Fruit fly (Drosophila melanogaster): ENCODE results near the gene CG14658.
A peak's percentile ranks its signal among the peaks of the same experiment; 100 is the strongest.

dm6 chr3R:4813172-4813716, 17.1 kb downstream of the CG14658 start:
- TF ChIP-seq CrebA (GFP tag; optimal IDR thresholded peaks at IDR 0.05; ENCODE audit: borderline replicate concordance) (no peak), fru (GFP tag; optimal IDR thresholded peaks at IDR 0.05) (peak; percentile 28), dsf (GFP tag; optimal IDR thresholded peaks at IDR 0.05; ENCODE audit: borderline replicate concordance) (no peak), Abd-B (GFP tag; optimal IDR thresholded peaks at IDR 0.05) (no peak), Hr78 (GFP tag; optimal IDR thresholded peaks at IDR 0.05) (no peak), CG9705 (GFP tag; optimal IDR thresholded peaks at IDR 0.05) (peak; percentile 16), h (GFP tag; optimal IDR thresholded peaks at IDR 0.05) (peak; percentile 25), OdsH (GFP tag; optimal IDR thresholded peaks at IDR 0.05) (peak; percentile 24), br (GFP tag; optimal IDR thresholded peaks at IDR 0.05) (peak; percentile 28), foxo (GFP tag; optimal IDR thresholded peaks at IDR 0.05) (no peak)

All from whole organism, wandering third instar larva.